Fruit fly (Drosophila melanogaster): ENCODE results near the gene CG43965.

Gene CG43965

dm6 chr3L:8693558-8694502 is 31.7 kb downstream of the CG43965 start (continued):
- TF ChIP-seq cwo (GFP tag; optimal IDR thresholded peaks at IDR 0.05) (peak; percentile 68), toy (GFP tag; IDR thresholded peaks at IDR 0.05) (no peak), CG6254 (GFP tag; optimal IDR thresholded peaks at IDR 0.05) (no peak), CG10321 (GFP tag; IDR thresholded peaks at IDR 0.05) (no peak), CG9215 (GFP tag; IDR thresholded peaks at IDR 0.05) (no peak), Lhr (GFP tag; optimal IDR thresholded peaks at IDR 0.05) (no peak), ERR (GFP tag; optimal IDR thresholded peaks at IDR 0.05) (no peak), Nf-YC (tag; optimal IDR thresholded peaks at IDR 0.05) (no peak), CG9817 (tag; optimal IDR thresholded peaks at IDR 0.05) (peak; percentile 17), kah (GFP tag; optimal IDR thresholded peaks at IDR 0.05) (no peak), yki (optimal IDR thresholded peaks at IDR 0.05) (no peak), Lpt (GFP tag; optimal IDR thresholded peaks at IDR 0.05) (no peak), crc (GFP tag; optimal IDR thresholded peaks at IDR 0.05) (no peak), HLHmδ (GFP tag; optimal IDR thresholded peaks at IDR 0.05) (no peak), ro (GFP tag; IDR thresholded peaks at IDR 0.05) (no peak), Spps (tag; optimal IDR thresholded peaks at IDR 0.05) (no peak), crp (GFP tag; optimal IDR thresholded peaks at IDR 0.05) (no peak), CG11093 (GFP tag; IDR thresholded peaks at IDR 0.05) (no peak), croc (GFP tag; conservative IDR thresholded peaks at IDR 0.05) (no peak), Abd-B (GFP tag; optimal IDR thresholded peaks at IDR 0.05) (no peak), Adf1 (GFP tag; IDR thresholded peaks at IDR 0.05) (no peak), CG10979 (tag; optimal IDR thresholded peaks at IDR 0.05) (no peak), CrebB (tag; optimal IDR thresholded peaks at IDR 0.05) (no peak), gsb (GFP tag; IDR thresholded peaks at IDR 0.05) (no peak), CG7271 (tag; optimal IDR thresholded peaks at IDR 0.05) (no peak), dm (GFP tag; optimal IDR thresholded peaks at IDR 0.05) (no peak), CG17385 (GFP tag; optimal IDR thresholded peaks at IDR 0.05) (no peak), klu (GFP tag; IDR thresholded peaks at IDR 0.05) (no peak), CG2678 (tag; optimal IDR thresholded peaks at IDR 0.05) (peak; percentile 21), CG8359 (GFP tag; optimal IDR thresholded peaks at IDR 0.05; ENCODE audit: borderline replicate concordance) (no peak), gt (GFP tag; IDR thresholded peaks at IDR 0.05) (no peak), CG12769 (tag; optimal IDR thresholded peaks at IDR 0.05) (peak; percentile 33)

- 0 out of 2 replicates have a peak, but pooled peaks have one; percentile 21 for TF ChIP-seq E2f2 (GFP tag; IDR thresholded peaks at IDR 0.05)
- TF ChIP-seq Deaf1 (tag; optimal IDR thresholded peaks at IDR 0.05) = peak; percentile 82
- TF ChIP-seq Hand (GFP tag; optimal IDR thresholded peaks at IDR 0.05) = no peak
- peak; percentile 43 for TF ChIP-seq CG4424 (GFP tag; optimal IDR thresholded peaks at IDR 0.05)
- no peak for TF ChIP-seq Ets97D (GFP tag; optimal IDR thresholded peaks at IDR 0.05)
- no peak for TF ChIP-seq CG7963 (GFP tag; IDR thresholded peaks at IDR 0.05; ENCODE audit: partially characterized antibody)
- peak; percentile 53 for TF ChIP-seq CG15269 (tag; optimal IDR thresholded peaks at IDR 0.05)
- peak; percentile 22 for TF ChIP-seq CG13894 (tag; optimal IDR thresholded peaks at IDR 0.05)
- TF ChIP-seq Rfx (GFP tag; IDR thresholded peaks at IDR 0.05) = peak; percentile 11; the same call in 1 of the 2 replicates
- TF ChIP-seq phol (tag; optimal IDR thresholded peaks at IDR 0.05) = peak; percentile 64
- TF ChIP-seq Xbp1 (GFP tag; optimal IDR thresholded peaks at IDR 0.05) = peak; percentile 42
- peak; percentile 85 for TF ChIP-seq CG9727 (GFP tag; optimal IDR thresholded peaks at IDR 0.05)
- no peak for TF ChIP-seq her (GFP tag; optimal IDR thresholded peaks at IDR 0.05)
- TF ChIP-seq kni (GFP tag; optimal IDR thresholded peaks at IDR 0.05) = no peak
- TF ChIP-seq ro (GFP tag; IDR thresholded peaks at IDR 0.05) = no peak
- peak; percentile 60; the same call in 2 of the 3 replicates for TF ChIP-seq ci (GFP tag; IDR thresholded peaks at IDR 0.05)
These were observed 33.4 kb downstream of the CG43965 start for dm6 chr3L:8691891-8692874.
